Worm (Caenorhabditis elegans): ENCODE results near the gene C16C8.8.

DNA sequence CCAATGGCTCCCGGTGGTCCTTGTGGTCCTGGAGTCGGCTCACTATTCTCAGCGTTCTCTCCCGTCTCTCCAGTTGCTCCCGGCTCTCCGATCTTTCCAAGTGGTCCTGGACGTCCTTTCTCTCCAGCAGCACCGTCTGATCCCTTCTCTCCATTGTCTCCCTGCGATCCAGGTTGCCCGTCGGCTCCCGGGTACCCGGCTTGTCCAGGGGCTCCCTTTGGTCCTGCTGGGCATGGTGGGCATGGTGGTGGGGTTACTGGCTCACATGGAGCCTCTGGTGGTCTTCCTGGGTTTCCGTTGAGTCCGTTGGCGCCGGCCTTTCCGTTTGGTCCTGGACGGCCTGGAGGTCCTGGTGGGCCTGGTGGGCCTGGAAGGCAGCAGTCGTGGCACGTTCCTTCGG is 38.9 kb upstream of the C16C8.8 start:
- TF ChIP-seq vab-15 (tag; optimal IDR thresholded peaks at IDR 0.05) (no peak), nhr-11 (tag; optimal IDR thresholded peaks at IDR 0.05) (no peak), lin-13 (GFP tag; optimal IDR thresholded peaks at IDR 0.05) (no peak), snpc-4 (tag; optimal IDR thresholded peaks at IDR 0.05) (no peak), pqm-1 (tag; optimal IDR thresholded peaks at IDR 0.05) (no peak), lin-39 (tag; optimal IDR thresholded peaks at IDR 0.05) (no peak)

Measured in whole organism, L1 larva.